Worm (Caenorhabditis elegans) whole organism, L4 larva: ENCODE measurements around the gene glb-27.

ENCODE experiments used
- cey-2 ChIP-seq: sonication (generic microtip); optimal IDR thresholded peaks from 3 replicates; lab custom pipeline; 2017; ENCODE audit warnings: missing genetic modification characterization, mild to moderate bottlenecking, missing compliant biosample characterization, antibody characterized with exemption, borderline replicate concordance; ENCODE audit not compliant: insufficient read depth
- fkh-10 ChIP-seq: fragments of 150-350 bp; optimal IDR thresholded peaks from 2 replicates; lab custom pipeline; 2014; ENCODE audit warnings: missing biosample characterization, missing genetic modification reagents, missing genetic modification characterization
- lsy-2 ChIP-seq, 2 experiments: fragments of 150-350 bp in 1 of 2; sonication (generic microtip) in 1 of 2; optimal IDR thresholded peaks; 2 replicates each; lab custom pipeline; 2014 to 2017; ENCODE audit warnings: missing biosample characterization in 2 of 2, missing genetic modification characterization in 2 of 2
- pqm-1 ChIP-seq: sonication (generic microtip); optimal IDR thresholded peaks from 2 replicates; lab custom pipeline; 2017; ENCODE audit warnings: missing biosample characterization, missing genetic modification characterization
- ztf-7 ChIP-seq: fragments of 150-350 bp; optimal IDR thresholded peaks from 2 replicates; lab custom pipeline; 2014; ENCODE audit warnings: missing biosample characterization, missing genetic modification characterization

ce11 chrII:8599214-8599613, 43.1 kb upstream of the glb-27 start, which contains the start of gene F28C6.5:
- no peak for TF ChIP-seq fkh-10 (GFP tag; lab: Kevin White, UChicago)
- no peak for TF ChIP-seq ztf-7 (tag; lab: Kevin White, UChicago)
- TF ChIP-seq pqm-1 (tag; lab: Kevin White, UChicago): no peak
- TF ChIP-seq cey-2 (tag; lab: Kevin White, UChicago): no peak
- no peak for TF ChIP-seq lsy-2 (tag; optimal IDR thresholded peaks at IDR 0.05; lab: Kevin White, UChicago)
